Fruit fly (Drosophila melanogaster) whole organism, embryonic: ENCODE results near the gene CG10730.

ENCODE experiments used
- Atf6 ChIP-seq: fragments of 200-800 bp; sonication (Bioruptor generic); IDR thresholded peaks from 2 replicates; pipeline ENCODE4 v1.3.6; 2022; ENCODE audit warnings: missing biosample characterization, missing genetic modification characterization
- C15 ChIP-seq: fragments of 200-800 bp; sonication (Bioruptor generic); IDR thresholded peaks from 3 replicates; pipeline ENCODE4 v1.3.6; 2022; ENCODE audit warnings: missing biosample characterization, missing genetic modification characterization
- CG10147 ChIP-seq: fragments of 200-800 bp; sonication (Bioruptor generic); optimal IDR thresholded peaks from 2 replicates; lab custom pipeline; 2019; ENCODE audit warnings: missing biosample characterization, mild to moderate bottlenecking, missing genetic modification characterization, moderate library complexity
- CG1024 ChIP-seq: fragments of 200-800 bp; sonication (Bioruptor generic); IDR thresholded peaks from 2 replicates; pipeline ENCODE4 v1.3.6; 2022; ENCODE audit warnings: missing biosample characterization, missing genetic modification characterization
- CG11456 ChIP-seq: fragments of 200-800 bp; sonication (Bioruptor generic); IDR thresholded peaks from 3 replicates; pipeline ENCODE4 v1.3.6; 2022; ENCODE audit warnings: missing biosample characterization, missing genetic modification characterization
- CG14441 ChIP-seq: fragments of 200-800 bp; sonication (Bioruptor generic); IDR thresholded peaks from 2 replicates; pipeline ENCODE4 v1.3.6; 2022; ENCODE audit warnings: missing biosample characterization, missing genetic modification characterization
- CG18619 ChIP-seq: fragments of 200-800 bp; sonication (Bioruptor generic); optimal IDR thresholded peaks from 3 replicates; lab custom pipeline; 2017; ENCODE audit warnings: missing biosample characterization, mild to moderate bottlenecking, missing genetic modification characterization
- CG2120 ChIP-seq: fragments of 200-800 bp; sonication (Bioruptor generic); optimal IDR thresholded peaks from 3 replicates; lab custom pipeline; 2016; ENCODE audit warnings: missing biosample characterization, missing genetic modification characterization
- CG30403 ChIP-seq: fragments of 200-800 bp; sonication (Bioruptor generic); optimal IDR thresholded peaks from 3 replicates; lab custom pipeline; 2016; ENCODE audit warnings: missing biosample characterization, missing genetic modification characterization
- CG32767 ChIP-seq: fragments of 200-800 bp; sonication (Bioruptor generic); IDR thresholded peaks from 2 replicates; pipeline ENCODE4 v1.3.6; 2022; ENCODE audit warnings: missing biosample characterization, missing genetic modification characterization
- CG32772 ChIP-seq: fragments of 200-800 bp; sonication (Bioruptor generic); IDR thresholded peaks from 2 replicates; pipeline ENCODE4 v1.3.6; 2022; ENCODE audit warnings: missing biosample characterization, missing genetic modification characterization
- CG4360 ChIP-seq: fragments of 200-800 bp; sonication (Bioruptor generic); IDR thresholded peaks from 2 replicates; pipeline ENCODE4 v1.3.6; 2022; ENCODE audit warnings: missing biosample characterization, missing genetic modification characterization
- CG7786 ChIP-seq: fragments of 200-800 bp; sonication (Bioruptor generic); optimal IDR thresholded peaks from 2 replicates; lab custom pipeline; 2016; ENCODE audit warnings: missing biosample characterization, missing genetic modification characterization
- CG9817 ChIP-seq: fragments of 200-800 bp; sonication (Bioruptor generic); optimal IDR thresholded peaks from 2 replicates; lab custom pipeline; 2018; ENCODE audit warnings: missing biosample characterization, mild to moderate bottlenecking, missing genetic modification characterization, moderate library complexity
- Camta ChIP-seq: fragments of 200-800 bp; sonication (Bioruptor generic); optimal IDR thresholded peaks from 2 replicates; lab custom pipeline; 2016; ENCODE audit warnings: missing biosample characterization, missing genetic modification characterization
- D19A ChIP-seq: fragments of 200-800 bp; optimal IDR thresholded peaks from 3 replicates; lab custom pipeline; 2019; ENCODE audit warnings: missing biosample characterization, mild to moderate bottlenecking, missing genetic modification characterization, moderate library complexity
- Deaf1 ChIP-seq: fragments of 200-800 bp; optimal IDR thresholded peaks from 3 replicates; lab custom pipeline; 2019; ENCODE audit warnings: missing biosample characterization, mild to moderate bottlenecking, missing genetic modification characterization, moderate library complexity
- Dip2 ChIP-seq: fragments of 200-800 bp; sonication (Bioruptor generic); IDR thresholded peaks from 2 replicates; pipeline ENCODE4 v1.3.6; 2022; ENCODE audit warnings: missing biosample characterization, missing genetic modification characterization
- Dip3 ChIP-seq: fragments of 200-800 bp; sonication (Bioruptor generic); optimal IDR thresholded peaks from 3 replicates; lab custom pipeline; 2016; ENCODE audit warnings: missing biosample characterization, missing genetic modification characterization
- Dll ChIP-seq: fragments of 200-800 bp; sonication (Bioruptor generic); IDR thresholded peaks from 4 replicates; pipeline ENCODE4 v1.3.6; 2022; ENCODE audit warnings: missing biosample characterization, missing genetic modification characterization; ENCODE audit not compliant: partially characterized antibody
- Doc3 ChIP-seq: fragments of 200-800 bp; sonication (Bioruptor generic); IDR thresholded peaks from 3 replicates; pipeline ENCODE4 v1.3.6; 2022; ENCODE audit warnings: missing biosample characterization, missing genetic modification characterization; ENCODE audit not compliant: partially characterized antibody
- Dref ChIP-seq: fragments of 200-800 bp; sonication (Bioruptor generic); IDR thresholded peaks from 2 replicates; pipeline ENCODE4 v1.3.6; 2022; ENCODE audit warnings: missing biosample characterization, missing genetic modification characterization
- HmgZ ChIP-seq: fragments of 200-800 bp; sonication (Bioruptor generic); optimal IDR thresholded peaks from 2 replicates; lab custom pipeline; 2018; ENCODE audit warnings: missing biosample characterization, mild to moderate bottlenecking, missing genetic modification characterization
- Hmx ChIP-seq: fragments of 200-800 bp; sonication (Bioruptor generic); optimal IDR thresholded peaks from 2 replicates; lab custom pipeline; 2016; ENCODE audit warnings: missing biosample characterization, missing genetic modification characterization
- Kr ChIP-seq: fragments of 200-800 bp; sonication (Bioruptor generic); optimal IDR thresholded peaks from 2 replicates; lab custom pipeline; 2017; ENCODE audit warnings: missing biosample characterization, mild to moderate bottlenecking, missing genetic modification characterization
- Lhr ChIP-seq: fragments of 200-800 bp; sonication (Bioruptor generic); optimal IDR thresholded peaks from 3 replicates; lab custom pipeline; 2017; ENCODE audit warnings: mild to moderate bottlenecking, missing biosample characterization, missing genetic modification reagents, missing genetic modification characterization
- MBD-R2 ChIP-seq: fragments of 200-800 bp; sonication (Bioruptor generic); IDR thresholded peaks from 2 replicates; pipeline ENCODE4 v1.3.6; 2022; ENCODE audit warnings: missing biosample characterization, missing genetic modification characterization
- Myb ChIP-seq: fragments of 200-800 bp; sonication (Bioruptor generic); optimal IDR thresholded peaks from 2 replicates; lab custom pipeline; 2016; ENCODE audit warnings: missing biosample characterization, missing genetic modification characterization
- NFAT ChIP-seq: fragments of 200-800 bp; sonication (Bioruptor generic); IDR thresholded peaks from 2 replicates; pipeline ENCODE4 v1.3.6; 2022; ENCODE audit warnings: missing biosample characterization, missing genetic modification characterization
- Nf-YB ChIP-seq: fragments of 200-800 bp; sonication (Bioruptor generic); optimal IDR thresholded peaks from 3 replicates; lab custom pipeline; 2019; ENCODE audit warnings: missing biosample characterization, mild to moderate bottlenecking, missing genetic modification characterization, moderate library complexity
- Opbp ChIP-seq: fragments of 200-800 bp; sonication (Bioruptor generic); IDR thresholded peaks from 3 replicates; pipeline ENCODE4 v1.3.6; 2022; ENCODE audit warnings: missing biosample characterization, missing genetic modification characterization; ENCODE audit not compliant: partially characterized antibody
- Sox100B ChIP-seq: fragments of 200-800 bp; sonication (Bioruptor generic); optimal IDR thresholded peaks from 3 replicates; lab custom pipeline; 2018; ENCODE audit warnings: missing biosample characterization, mild to moderate bottlenecking, missing genetic modification characterization
- ems ChIP-seq: fragments of 200-800 bp; sonication (Bioruptor generic); optimal IDR thresholded peaks from 3 replicates; lab custom pipeline; 2016; ENCODE audit warnings: missing biosample characterization, missing genetic modification characterization
- esg ChIP-seq: fragments of 200-800 bp; sonication (Bioruptor generic); conservative IDR thresholded peaks from 2 replicates; pipeline ENCODE4 v1.3.6; 2022; ENCODE audit warnings: missing biosample characterization, missing genetic modification characterization
- gcm2 ChIP-seq: fragments of 200-800 bp; sonication (Bioruptor generic); optimal IDR thresholded peaks from 2 replicates; lab custom pipeline; 2016; ENCODE audit warnings: missing biosample characterization, missing genetic modification characterization
- gem ChIP-seq: fragments of 200-800 bp; sonication (Bioruptor generic); optimal IDR thresholded peaks from 2 replicates; lab custom pipeline; 2019; ENCODE audit warnings: missing biosample characterization, mild to moderate bottlenecking, missing genetic modification characterization, moderate library complexity
- hbn ChIP-seq: fragments of 200-800 bp; sonication (Bioruptor generic); IDR thresholded peaks from 2 replicates; pipeline ENCODE4 v1.3.6; 2022; ENCODE audit warnings: missing biosample characterization, missing genetic modification characterization; ENCODE audit not compliant: partially characterized antibody
- hkb ChIP-seq, 2 experiments: fragments of 200-800 bp in 1 of 2; fragments of >200 bp in 1 of 2; sonication (Bioruptor generic) in 1 of 2; IDR thresholded peaks in 1 of 2; optimal IDR thresholded peaks in 1 of 2; 2 replicates each; pipeline versions ENCODE4 v1.3.6 to Lab custom; 2017 to 2022; ENCODE audit warnings: missing biosample characterization in 1 of 2, missing genetic modification characterization in 1 of 2
- hth ChIP-seq: fragments of >200 bp; optimal IDR thresholded peaks from 2 replicates; lab custom pipeline; 2017; ENCODE audit warnings: inconsistent platforms
- lbe ChIP-seq: fragments of 200-800 bp; sonication (Bioruptor generic); optimal IDR thresholded peaks from 2 replicates; lab custom pipeline; 2016; ENCODE audit warnings: missing biosample characterization, mild to moderate bottlenecking, missing genetic modification characterization
- lmd ChIP-seq: fragments of 200-800 bp; sonication (Bioruptor generic); IDR thresholded peaks from 2 replicates; pipeline ENCODE4 v1.3.6; 2022; ENCODE audit warnings: missing biosample characterization, missing genetic modification characterization
- mam ChIP-seq: fragments of 200-800 bp; sonication (Bioruptor generic); optimal IDR thresholded peaks from 3 replicates; lab custom pipeline; 2016; ENCODE audit warnings: missing biosample characterization, missing genetic modification characterization
- psq ChIP-seq: fragments of 200-800 bp; sonication (Bioruptor generic); optimal IDR thresholded peaks from 2 replicates; lab custom pipeline; 2017; ENCODE audit warnings: missing biosample characterization, missing genetic modification characterization
- sd ChIP-seq: fragments of 200-800 bp; sonication (Bioruptor generic); optimal IDR thresholded peaks from 3 replicates; lab custom pipeline; 2018; ENCODE audit warnings: missing biosample characterization, mild to moderate bottlenecking, missing genetic modification characterization, moderate library complexity
- sisA ChIP-seq: fragments of 200-800 bp; sonication (Bioruptor generic); IDR thresholded peaks from 2 replicates; pipeline ENCODE4 v1.3.6; 2022; ENCODE audit warnings: missing biosample characterization, missing genetic modification characterization
- sr ChIP-seq: fragments of 200-800 bp; sonication (Bioruptor generic); IDR thresholded peaks from 3 replicates; pipeline ENCODE4 v1.3.6; 2022; ENCODE audit warnings: missing biosample characterization, missing genetic modification characterization
- tap ChIP-seq: fragments of 200-800 bp; optimal IDR thresholded peaks from 3 replicates; lab custom pipeline; 2019; ENCODE audit warnings: missing biosample characterization, mild to moderate bottlenecking, missing genetic modification characterization, moderate library complexity
- tgo ChIP-seq: fragments of 200-800 bp; sonication (Bioruptor generic); IDR thresholded peaks from 3 replicates; pipeline ENCODE4 v1.3.6; 2022; ENCODE audit warnings: missing biosample characterization, missing genetic modification characterization
- toy ChIP-seq: fragments of 200-800 bp; sonication (Bioruptor generic); IDR thresholded peaks from 2 replicates; pipeline ENCODE4 v1.3.6; 2022; ENCODE audit warnings: missing biosample characterization, missing genetic modification characterization
- unpg ChIP-seq: fragments of 200-800 bp; sonication (Bioruptor generic); optimal IDR thresholded peaks from 3 replicates; lab custom pipeline; 2018; ENCODE audit warnings: missing biosample characterization, mild to moderate bottlenecking, missing genetic modification characterization, moderate library complexity
- zfh2 ChIP-seq: fragments of 200-800 bp; sonication (Bioruptor generic); optimal IDR thresholded peaks from 2 replicates; lab custom pipeline; 2016; ENCODE audit warnings: missing biosample characterization, missing genetic modification characterization

Gene CG10730

DNA sequence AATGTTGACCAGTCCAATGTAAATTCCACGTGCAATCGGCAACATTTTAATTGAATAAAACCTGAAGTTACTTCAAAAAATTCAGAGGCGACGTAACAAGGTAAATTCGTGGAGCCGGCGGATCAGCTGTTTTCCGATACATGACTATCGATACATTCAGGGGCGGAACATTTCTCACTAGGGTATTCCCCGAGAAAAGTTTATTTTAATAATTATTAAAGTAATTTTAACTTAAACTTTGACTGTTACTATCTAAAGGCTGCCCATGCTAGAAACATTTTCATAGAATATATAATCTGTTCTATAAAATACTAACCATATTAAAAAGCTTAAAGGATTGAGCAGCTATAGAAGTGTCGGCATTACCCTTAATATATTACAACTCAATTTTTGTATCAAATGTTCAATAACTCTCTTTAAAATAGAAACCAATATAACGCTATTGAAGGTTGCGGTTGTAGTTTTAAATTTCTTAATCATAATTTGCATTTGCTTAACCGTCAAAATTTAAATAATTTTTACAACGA, 25.2 kb upstream of the CG10730 start, which contains the start of the genes mRpS18B and Kua (continued):
- TF ChIP-seq Dll (GFP tag; lab: Robert Waterston, UW) (peak; percentile 52; the same call in 2 of the 4 replicates), CG32772 (no peak), CG32767 (no peak), hth (lab: Kevin White, UChicago) (no peak), D19A (tag; lab: Kevin White, UChicago) (peak; percentile 33), HmgZ (tag; lab: Kevin White, UChicago) (peak; percentile 47), tap (tag; lab: Kevin White, UChicago) (peak; percentile 29), CG1024 (GFP tag; lab: Robert Waterston, UW) (no peak), NFAT (GFP tag; lab: Robert Waterston, UW) (peak; percentile 52), MBD-R2 (peak; percentile 88), sisA (GFP tag; lab: Robert Waterston, UW) (peak; percentile 64; the same call in 1 of the 2 replicates), CG30403 (GFP tag; lab: Kevin White, UChicago) (peak; percentile 63), gcm2 (GFP tag; lab: Kevin White, UChicago) (no peak), lbe (GFP tag; lab: Kevin White, UChicago) (no peak), Doc3 (GFP tag; lab: Robert Waterston, UW) (peak; percentile 46; the same call in 2 of the 3 replicates), CG9817 (tag; lab: Kevin White, UChicago) (peak; percentile 57), CG14441 (peak; percentile 57; the same call in 1 of the 2 replicates), mam (GFP tag; lab: Kevin White, UChicago) (peak; percentile 26), Lhr (GFP tag; lab: Kevin White, UChicago) (peak; percentile 45), CG2120 (GFP tag; lab: Kevin White, UChicago) (peak; percentile 67), ems (GFP tag; lab: Kevin White, UChicago) (peak; percentile 10), hbn (GFP tag; lab: Robert Waterston, UW) (peak; percentile 50), CG18619 (peak; percentile 34), CG4360 (GFP tag; lab: Robert Waterston, UW) (no peak), esg (GFP tag; lab: Robert Waterston, UW) (0 out of 2 replicates have a peak, but pooled peaks have one; percentile 15), gem (tag; lab: Kevin White, UChicago) (peak; percentile 78), Sox100B (GFP tag; lab: Kevin White, UChicago) (peak; percentile 62), Nf-YB (peak; percentile 3), hkb (optimal IDR thresholded peaks at IDR 0.05; lab: Kevin White, UChicago) (no peak), hkb (GFP tag; IDR thresholded peaks at IDR 0.05; lab: Robert Waterston, UW) (peak; percentile 53), C15 (no peak), Dip2 (no peak), lmd (GFP tag; lab: Robert Waterston, UW) (peak; percentile 58), Hmx (GFP tag; lab: Kevin White, UChicago) (no peak), Atf6 (GFP tag; lab: Robert Waterston, UW) (no peak; the same call in 1 of the 2 replicates), Dip3 (no peak), Dref (GFP tag; lab: Robert Waterston, UW) (peak; percentile 76), Opbp (peak; percentile 67), psq (no peak), Myb (GFP tag; lab: Kevin White, UChicago) (no peak), unpg (GFP tag; lab: Kevin White, UChicago) (peak; percentile 62), Kr (GFP tag; lab: Kevin White, UChicago) (no peak), zfh2 (GFP tag; lab: Kevin White, UChicago) (no peak), CG7786 (GFP tag; lab: Kevin White, UChicago) (no peak), CG11456 (GFP tag; lab: Robert Waterston, UW) (peak; percentile 80), sr (GFP tag; lab: Robert Waterston, UW) (no peak), Camta (GFP tag; lab: Kevin White, UChicago) (peak; percentile 13), CG10147 (GFP tag; lab: Kevin White, UChicago) (peak; percentile 53), tgo (GFP tag; lab: Robert Waterston, UW) (peak; percentile 46; the same call in 1 of the 3 replicates), Deaf1 (tag; lab: Kevin White, UChicago) (no peak), toy (GFP tag; lab: Robert Waterston, UW) (no peak), sd (tag; lab: Kevin White, UChicago) (no peak)
